Fruit fly (Drosophila melanogaster): ENCODE data around the gene kmr.

The kmr gene

dm6 chr3R:13711735-13712134 lies 3.3 kb upstream of the kmr start, which contains the start of the genes primo-1 and primo-2:
Gene primo-1 (minus strand): TSS chr3R:13711835.
Gene primo-2 (minus strand): TSS chr3R:13711835.
- TF ChIP-seq CG6808 (GFP tag; optimal IDR thresholded peaks at IDR 0.05) (no peak), CG4318 (GFP tag; optimal IDR thresholded peaks at IDR 0.05) (no peak), OdsH (GFP tag; optimal IDR thresholded peaks at IDR 0.05) (no peak), lz (GFP tag; optimal IDR thresholded peaks at IDR 0.05) (no peak), fd59A (GFP tag; optimal IDR thresholded peaks at IDR 0.05) (no peak), eg (GFP tag; IDR thresholded peaks at IDR 0.05) (no peak), CG32006 (GFP tag; optimal IDR thresholded peaks at IDR 0.05) (no peak), pdm3 (GFP tag; optimal IDR thresholded peaks at IDR 0.05) (no peak), dsx (GFP tag; optimal IDR thresholded peaks at IDR 0.05; ENCODE audit: poor library complexity, severe bottlenecking) (no peak), CG34406 (GFP tag; optimal IDR thresholded peaks at IDR 0.05) (no peak), acj6 (GFP tag; optimal IDR thresholded peaks at IDR 0.05) (no peak), Ets21C (GFP tag; optimal IDR thresholded peaks at IDR 0.05) (no peak), CG3032 (tag; optimal IDR thresholded peaks at IDR 0.05) (no peak), net (GFP tag; optimal IDR thresholded peaks at IDR 0.05) (no peak), Ets96B (tag; optimal IDR thresholded peaks at IDR 0.05) (no peak), Sox102F (GFP tag; optimal IDR thresholded peaks at IDR 0.05) (no peak)

dm6 chr3R:13713541-13713940 lies 1.5 kb upstream of the kmr start:
- TF ChIP-seq CG15336 (GFP tag; IDR thresholded peaks at IDR 0.05) (peak; percentile 78), fd59A (GFP tag; optimal IDR thresholded peaks at IDR 0.05) (no peak), Eip78C (GFP tag) (peak; percentile 74), Smox (GFP tag; optimal IDR thresholded peaks at IDR 0.05) (no peak), CG6808 (GFP tag; optimal IDR thresholded peaks at IDR 0.05) (peak; percentile 49), CG6854 (GFP tag; optimal IDR thresholded peaks at IDR 0.05) (no peak), Eip93F (GFP tag; optimal IDR thresholded peaks at IDR 0.05) (no peak), salr (GFP tag; optimal IDR thresholded peaks at IDR 0.05) (peak in 1 of 2 experiments; percentile 44), CG34406 (GFP tag; optimal IDR thresholded peaks at IDR 0.05) (peak; percentile 52), achi (GFP tag; optimal IDR thresholded peaks at IDR 0.05) (peak; percentile 57), dsx (GFP tag; optimal IDR thresholded peaks at IDR 0.05; ENCODE audit: poor library complexity, severe bottlenecking) (peak; percentile 52), pdm3 (GFP tag; optimal IDR thresholded peaks at IDR 0.05) (peak; percentile 40), net (GFP tag; optimal IDR thresholded peaks at IDR 0.05) (peak; percentile 34), CG8632 (GFP tag; optimal IDR thresholded peaks at IDR 0.05) (peak; percentile 60), Hr4 (GFP tag; optimal IDR thresholded peaks at IDR 0.05) (peak; percentile 39), CG3032 (tag; optimal IDR thresholded peaks at IDR 0.05) (peak; percentile 54), vri (GFP tag; optimal IDR thresholded peaks at IDR 0.05) (no peak), svp (GFP tag) (no peak), Blimp-1 (GFP tag; optimal IDR thresholded peaks at IDR 0.05) (no peak), Hr39 (GFP tag; optimal IDR thresholded peaks at IDR 0.05) (no peak), dac (GFP tag; optimal IDR thresholded peaks at IDR 0.05) (no peak), fd85E (GFP tag; optimal IDR thresholded peaks at IDR 0.05) (no peak), esn (GFP tag; optimal IDR thresholded peaks at IDR 0.05) (no peak), lz (GFP tag; optimal IDR thresholded peaks at IDR 0.05) (no peak), cyc (GFP tag; optimal IDR thresholded peaks at IDR 0.05) (no peak), fkh (GFP tag; optimal IDR thresholded peaks at IDR 0.05) (peak; percentile 41), CG9139 (GFP tag; optimal IDR thresholded peaks at IDR 0.05) (peak; percentile 49), CG10631 (GFP tag; optimal IDR thresholded peaks at IDR 0.05) (peak; percentile 48), Hr38 (GFP tag; optimal IDR thresholded peaks at IDR 0.05) (no peak), OdsH (GFP tag; optimal IDR thresholded peaks at IDR 0.05) (peak; percentile 60), acj6 (GFP tag; optimal IDR thresholded peaks at IDR 0.05) (peak; percentile 32), Lpt (GFP tag; optimal IDR thresholded peaks at IDR 0.05) (peak; percentile 39), CG16779 (tag; optimal IDR thresholded peaks at IDR 0.05) (peak; percentile 40), CG11294 (GFP tag; IDR thresholded peaks at IDR 0.05) (peak; percentile 31; the same call in 1 of the 2 replicates), ss (GFP tag; optimal IDR thresholded peaks at IDR 0.05) (peak; percentile 52 to 68), CG4318 (GFP tag; optimal IDR thresholded peaks at IDR 0.05) (peak; percentile 59), CG1621 (tag; optimal IDR thresholded peaks at IDR 0.05) (no peak), CG11902 (GFP tag; optimal IDR thresholded peaks at IDR 0.05) (no peak), Eip75B (GFP tag; optimal IDR thresholded peaks at IDR 0.05) (no peak), Sox15 (GFP tag; optimal IDR thresholded peaks at IDR 0.05) (no peak), eg (GFP tag; IDR thresholded peaks at IDR 0.05) (peak; percentile 64; the same call in 2 of the 3 replicates), Gug (GFP tag; IDR thresholded peaks at IDR 0.05) (peak; percentile 62), CG6163 (GFP tag; IDR thresholded peaks at IDR 0.05) (peak; percentile 38; the same call in 1 of the 3 replicates), Sox102F (GFP tag; optimal IDR thresholded peaks at IDR 0.05) (no peak), CG11762 (GFP tag; optimal IDR thresholded peaks at IDR 0.05; ENCODE audit: insufficient read depth) (peak; percentile 5)
